Worm (Caenorhabditis elegans) whole organism, L1 larva: ENCODE measurements around the gene C34E10.9.
A peak's percentile ranks its signal among the peaks of the same experiment; 100 is the strongest.

Experiments used
- C04F5.9 ChIP-seq: sonication (generic microtip); optimal IDR thresholded peaks from 2 replicates; lab custom pipeline; 2016; ENCODE audit warnings: missing genetic modification characterization, missing compliant biosample characterization
- C16A3.4 ChIP-seq: fragments of 150-350 bp; optimal IDR thresholded peaks from 2 replicates; lab custom pipeline; 2014; ENCODE audit warnings: missing biosample characterization, missing genetic modification characterization
- C34B4.2 ChIP-seq: sonication (generic microtip); optimal IDR thresholded peaks from 2 replicates; lab custom pipeline; 2017; ENCODE audit warnings: mild to moderate bottlenecking, missing genetic modification characterization, missing compliant biosample characterization
- F16B12.6 ChIP-seq: fragments of 150-350 bp; optimal IDR thresholded peaks from 2 replicates; lab custom pipeline; 2014; ENCODE audit warnings: missing biosample characterization, missing genetic modification characterization
- Y116A8C.19 ChIP-seq: sonication (generic microtip); optimal IDR thresholded peaks from 2 replicates; lab custom pipeline; 2016; ENCODE audit warnings: missing compliant biosample characterization, missing genetic modification characterization, borderline replicate concordance
- aha-1 ChIP-seq: fragments of 150-350 bp; optimal IDR thresholded peaks from 2 replicates; lab custom pipeline; 2014; ENCODE audit warnings: missing biosample characterization, missing genetic modification characterization
- blmp-1 ChIP-seq: fragments of 150-350 bp; optimal IDR thresholded peaks from 2 replicates; lab custom pipeline; 2014; ENCODE audit warnings: missing biosample characterization, missing genetic modification characterization
- ceh-8 ChIP-seq: fragments of 200-800 bp; sonication (Bioruptor generic); optimal IDR thresholded peaks from 2 replicates; lab custom pipeline; 2018; ENCODE audit warnings: mild to moderate bottlenecking, missing genetic modification characterization, moderate library complexity, missing compliant biosample characterization
- ceh-82 ChIP-seq, 3 experiments: fragments of 150-350 bp in 1 of 3; sonication (generic microtip) in 2 of 3; optimal IDR thresholded peaks; 2 replicates each; lab custom pipeline; 2014 to 2017; ENCODE audit warnings: missing biosample characterization in 3 of 3, missing genetic modification characterization in 3 of 3
- ceh-88 ChIP-seq: fragments of 200-800 bp; sonication (Bioruptor generic); IDR thresholded peaks from 2 replicates; pipeline ENCODE4 v1.3.6; 2022; ENCODE audit warnings: missing genetic modification characterization, missing compliant biosample characterization
- ces-1 ChIP-seq: fragments of 150-350 bp; optimal IDR thresholded peaks from 2 replicates; lab custom pipeline; 2014; ENCODE audit warnings: missing biosample characterization, missing genetic modification reagents, missing genetic modification characterization
- dpl-1 ChIP-seq, 3 experiments: fragments of 150-350 bp in 2 of 3; sonication (generic microtip) in 1 of 3; optimal IDR thresholded peaks; 2 replicates each; lab custom pipeline; 2014 to 2017; ENCODE audit warnings: missing biosample characterization in 3 of 3, missing genetic modification characterization in 3 of 3, missing genetic modification reagents in 3 of 3
- dsc-1 ChIP-seq: sonication (generic microtip); optimal IDR thresholded peaks from 2 replicates; lab custom pipeline; 2016; ENCODE audit warnings: mild to moderate bottlenecking, missing genetic modification characterization, missing compliant biosample characterization
- efl-3 ChIP-seq: fragments of 200-800 bp; sonication (Bioruptor generic); optimal IDR thresholded peaks from 2 replicates; lab custom pipeline; 2018; ENCODE audit warnings: mild to moderate bottlenecking, missing genetic modification characterization, missing compliant biosample characterization
- egl-13 ChIP-seq: sonication (generic microtip); optimal IDR thresholded peaks from 2 replicates; lab custom pipeline; 2016; ENCODE audit warnings: missing genotype, missing genetic modification reagents, missing genetic modification characterization, missing compliant biosample characterization
- elt-2 ChIP-seq: sonication (generic microtip); optimal IDR thresholded peaks from 2 replicates; lab custom pipeline; 2016; ENCODE audit warnings: missing genetic modification characterization, mild to moderate bottlenecking, inconsistent platforms, missing compliant biosample characterization, missing genetic modification reagents
- ets-5 ChIP-seq: fragments of 200-800 bp; sonication (Bioruptor generic); IDR thresholded peaks from 2 replicates; pipeline ENCODE4 v1.3.6; 2022; ENCODE audit warnings: missing genetic modification characterization, missing compliant biosample characterization
- fkh-10 ChIP-seq: sonication (generic microtip); optimal IDR thresholded peaks from 2 replicates; lab custom pipeline; 2017; ENCODE audit warnings: missing biosample characterization, missing genetic modification reagents, missing genetic modification characterization
- fkh-4 ChIP-seq: sonication (generic microtip); optimal IDR thresholded peaks from 2 replicates; lab custom pipeline; 2016; ENCODE audit warnings: missing compliant biosample characterization, missing genetic modification characterization, borderline replicate concordance
- fkh-8 ChIP-seq: sonication (generic microtip); optimal IDR thresholded peaks from 2 replicates; lab custom pipeline; 2016; ENCODE audit warnings: mild to moderate bottlenecking, missing genetic modification characterization, missing compliant biosample characterization
- hlh-17 ChIP-seq: fragments of 200-800 bp; sonication (Bioruptor generic); optimal IDR thresholded peaks from 2 replicates; lab custom pipeline; 2018; ENCODE audit warnings: missing genetic modification characterization, mild to moderate bottlenecking, missing compliant biosample characterization, moderate library complexity, borderline replicate concordance
- hpl-2 ChIP-seq: fragments of 150-350 bp; optimal IDR thresholded peaks from 2 replicates; lab custom pipeline; 2014; ENCODE audit warnings: missing biosample characterization, missing genetic modification reagents, missing genetic modification characterization
- jun-1 ChIP-seq: fragments of 150-350 bp; optimal IDR thresholded peaks from 2 replicates; lab custom pipeline; 2014; ENCODE audit warnings: missing biosample characterization, missing genetic modification reagents, missing genetic modification characterization
- lin-13 ChIP-seq: fragments of 150-350 bp; optimal IDR thresholded peaks from 2 replicates; lab custom pipeline; 2014; ENCODE audit warnings: missing biosample characterization, missing genetic modification reagents, missing genetic modification characterization
- lin-15B ChIP-seq: fragments of 150-350 bp; sonication (generic microtip); optimal IDR thresholded peaks from 3 replicates; lab custom pipeline; 2014; ENCODE audit warnings: missing biosample characterization, missing genetic modification characterization
- lin-35 ChIP-seq, 2 experiments: fragments of 150-350 bp; optimal IDR thresholded peaks; 2 replicates each; lab custom pipeline; 2014; ENCODE audit warnings: missing biosample characterization in 2 of 2, missing genetic modification characterization in 2 of 2, missing genetic modification reagents in 2 of 2
- lin-39 ChIP-seq: fragments of 150-350 bp; optimal IDR thresholded peaks from 2 replicates; lab custom pipeline; 2014; ENCODE audit warnings: missing biosample characterization, missing genetic modification reagents, missing genetic modification characterization
- lsy-2 ChIP-seq, 2 experiments: fragments of 150-350 bp; optimal IDR thresholded peaks; 2 replicates each; lab custom pipeline; 2014; ENCODE audit warnings: missing biosample characterization in 2 of 2, missing genetic modification characterization in 2 of 2
- mab-9 ChIP-seq: fragments of 200-800 bp; sonication (Bioruptor generic); IDR thresholded peaks from 2 replicates; pipeline ENCODE4 v1.3.6; 2022; ENCODE audit warnings: missing genetic modification reagents, missing genetic modification characterization, missing compliant biosample characterization
- mdl-1 ChIP-seq, 2 experiments: fragments of 150-350 bp; optimal IDR thresholded peaks; 2 replicates each; lab custom pipeline; 2014 to 2017; ENCODE audit warnings: missing biosample characterization in 2 of 2, missing genetic modification characterization in 2 of 2, inconsistent platforms in 1 of 2
- mef-2 ChIP-seq: fragments of 150-350 bp; optimal IDR thresholded peaks from 2 replicates; lab custom pipeline; 2014; ENCODE audit warnings: missing biosample characterization, missing genetic modification characterization
- mep-1 ChIP-seq: fragments of 150-350 bp; optimal IDR thresholded peaks from 2 replicates; lab custom pipeline; 2014; ENCODE audit warnings: missing biosample characterization, missing genetic modification characterization
- nhr-12 ChIP-seq: sonication (generic microtip); optimal IDR thresholded peaks from 2 replicates; lab custom pipeline; 2017; ENCODE audit warnings: missing biosample characterization, missing genetic modification characterization
- nhr-19 ChIP-seq: fragments of 200-800 bp; sonication (Bioruptor generic); conservative IDR thresholded peaks from 2 replicates; pipeline ENCODE4 v1.3.6; 2022; ENCODE audit warnings: missing genetic modification characterization, missing compliant biosample characterization
- nhr-20 ChIP-seq: sonication (generic microtip); optimal IDR thresholded peaks from 2 replicates; lab custom pipeline; 2016; ENCODE audit warnings: mild to moderate bottlenecking, missing genetic modification characterization, missing compliant biosample characterization
- nhr-237 ChIP-seq: fragments of 150-350 bp; optimal IDR thresholded peaks from 2 replicates; lab custom pipeline; 2014; ENCODE audit warnings: missing biosample characterization, missing genetic modification characterization
- nhr-47 ChIP-seq: sonication (generic microtip); optimal IDR thresholded peaks from 2 replicates; lab custom pipeline; 2016; ENCODE audit warnings: mild to moderate bottlenecking, missing genetic modification characterization, moderate library complexity, missing compliant biosample characterization
- nhr-77 ChIP-seq: fragments of 150-350 bp; optimal IDR thresholded peaks from 2 replicates; lab custom pipeline; 2014; ENCODE audit warnings: missing biosample characterization, missing genetic modification characterization
- nhr-85 ChIP-seq: sonication (generic microtip); peaks from one replicate; lab custom pipeline; 2016; ENCODE audit warnings: missing genetic modification characterization, inconsistent platforms, missing compliant biosample characterization
- nhr-90 ChIP-seq: sonication (generic microtip); optimal IDR thresholded peaks from 2 replicates; lab custom pipeline; 2016; ENCODE audit warnings: mild to moderate bottlenecking, missing genetic modification characterization, missing compliant biosample characterization; ENCODE audit not compliant: poor library complexity
- pqm-1 ChIP-seq: sonication (generic microtip); optimal IDR thresholded peaks from 3 replicates; lab custom pipeline; 2017; ENCODE audit warnings: missing biosample characterization, missing genetic modification characterization
- skn-1 ChIP-seq: fragments of 150-350 bp; optimal IDR thresholded peaks from 2 replicates; lab custom pipeline; 2014; ENCODE audit warnings: missing biosample characterization, missing genetic modification characterization
- snpc-4 ChIP-seq: fragments of 150-350 bp; optimal IDR thresholded peaks from 2 replicates; lab custom pipeline; 2014; ENCODE audit warnings: missing biosample characterization, missing genetic modification characterization
- swsn-7 ChIP-seq: sonication (generic microtip); optimal IDR thresholded peaks from 2 replicates; lab custom pipeline; 2016; ENCODE audit warnings: missing genetic modification characterization, missing compliant biosample characterization
- tbx-2 ChIP-seq: sonication (generic microtip); optimal IDR thresholded peaks from 2 replicates; lab custom pipeline; 2016; ENCODE audit warnings: missing genetic modification characterization, missing compliant biosample characterization
- unc-62 ChIP-seq: fragments of 150-350 bp; optimal IDR thresholded peaks from 2 replicates; lab custom pipeline; 2014; ENCODE audit warnings: missing biosample characterization, missing genetic modification reagents, missing genetic modification characterization
- unc-98 ChIP-seq: fragments of 200-800 bp; sonication (Bioruptor generic); IDR thresholded peaks from 2 replicates; pipeline ENCODE4 v1.3.6; 2022; ENCODE audit warnings: missing genetic modification characterization, missing compliant biosample characterization
- vab-15 ChIP-seq: sonication (generic microtip); optimal IDR thresholded peaks from 2 replicates; lab custom pipeline; 2017; ENCODE audit warnings: missing genotype, mild to moderate bottlenecking, missing genetic modification characterization, missing compliant biosample characterization
- xbp-1 ChIP-seq: sonication (generic microtip); optimal IDR thresholded peaks from 2 replicates; lab custom pipeline; 2016; ENCODE audit warnings: missing genetic modification characterization, missing compliant biosample characterization
- zip-4 ChIP-seq: fragments of 200-800 bp; sonication (Bioruptor generic); optimal IDR thresholded peaks from 2 replicates; lab custom pipeline; 2018; ENCODE audit warnings: mild to moderate bottlenecking, missing genetic modification characterization, moderate library complexity, missing compliant biosample characterization

C34E10.9 gene

ce11 chrIII:5308278-5308677 is 45.1 kb upstream of the C34E10.9 start, which contains the start of gene mog-3 (continued):
- TF ChIP-seq nhr-47 (tag; lab: Kevin White, UChicago) (peak; percentile 83), lin-13 (GFP tag; lab: Kevin White, UChicago) (peak; percentile 29), pqm-1 (tag; lab: Kevin White, UChicago) (no peak), unc-98 (GFP tag; lab: Robert Waterston, UW) (peak; percentile 66; the same call in 1 of the 2 replicates), C04F5.9 (tag; lab: Kevin White, UChicago) (peak; percentile 66), egl-13 (tag; lab: Kevin White, UChicago) (peak; percentile 74), lin-39 (tag; lab: Kevin White, UChicago) (peak; percentile 27), mep-1 (tag; lab: Kevin White, UChicago) (peak; percentile 74), fkh-10 (GFP tag; lab: Kevin White, UChicago) (no peak), xbp-1 (peak; percentile 69), elt-2 (tag; lab: Kevin White, UChicago) (peak; percentile 17), dsc-1 (peak; percentile 71), tbx-2 (tag; lab: Kevin White, UChicago) (peak; percentile 84), blmp-1 (tag; lab: Kevin White, UChicago) (peak; percentile 47), hlh-17 (GFP tag; lab: Kevin White, UChicago) (no peak), unc-62 (no peak), swsn-7 (peak; percentile 65), fkh-4 (tag; lab: Kevin White, UChicago) (peak; percentile 82), dpl-1 (GFP tag; optimal IDR thresholded peaks at IDR 0.05; lab: Kevin White, UChicago) (peak; percentile 88 to 93 (median 93)), C16A3.4 (tag; lab: Kevin White, UChicago) (peak; percentile 40), nhr-20 (tag; lab: Kevin White, UChicago) (peak; percentile 69), nhr-19 (GFP tag; lab: Robert Waterston, UW) (peak; percentile 69), nhr-90 (tag; lab: Kevin White, UChicago) (peak; percentile 81), ces-1 (GFP tag; lab: Kevin White, UChicago) (no peak), nhr-12 (tag; lab: Kevin White, UChicago) (no peak), nhr-85 (tag; lab: Kevin White, UChicago) (peak; percentile 85)

ce11 chrIII:5305725-5306124 is 42.5 kb upstream of the C34E10.9 start:
- TF ChIP-seq hpl-2 (no peak), egl-13 (tag; lab: Kevin White, UChicago) (peak; percentile 19), mab-9 (GFP tag; lab: Robert Waterston, UW) (0 out of 2 replicates have a peak, but pooled peaks have one; percentile 44), nhr-237 (no peak), mdl-1 (tag; optimal IDR thresholded peaks at IDR 0.05; lab: Kevin White, UChicago) (peak in 1 of 2 experiments; percentile 45), efl-3 (GFP tag; lab: Kevin White, UChicago) (no peak), fkh-10 (GFP tag; lab: Kevin White, UChicago) (no peak), snpc-4 (tag; lab: Kevin White, UChicago) (no peak), ets-5 (GFP tag; lab: Robert Waterston, UW) (no peak), mep-1 (tag; lab: Kevin White, UChicago) (peak; percentile 58), ceh-88 (GFP tag; lab: Robert Waterston, UW) (no peak), Y116A8C.19 (no peak), xbp-1 (peak; percentile 56), lsy-2 (tag; optimal IDR thresholded peaks at IDR 0.05; lab: Kevin White, UChicago) (peak; percentile 35 to 69), skn-1 (tag; lab: Kevin White, UChicago) (peak; percentile 31), nhr-77 (tag; lab: Kevin White, UChicago) (peak; percentile 37), F16B12.6 (tag; lab: Kevin White, UChicago) (peak; percentile 22), lin-35 (GFP tag; optimal IDR thresholded peaks at IDR 0.05; lab: Kevin White, UChicago) (peak; percentile 67 to 71), ceh-82 (tag; optimal IDR thresholded peaks at IDR 0.05; lab: Kevin White, UChicago) (peak; percentile 40 to 63 (median 62)), swsn-7 (peak; percentile 66), lin-13 (GFP tag; lab: Kevin White, UChicago) (peak; percentile 6), nhr-12 (tag; lab: Kevin White, UChicago) (no peak), aha-1 (no peak), fkh-8 (peak; percentile 39), mef-2 (tag; lab: Kevin White, UChicago) (no peak), jun-1 (no peak), nhr-90 (tag; lab: Kevin White, UChicago) (peak; percentile 67), ceh-8 (no peak), hlh-17 (GFP tag; lab: Kevin White, UChicago) (no peak), lin-15B (tag; lab: Kevin White, UChicago) (no peak), C34B4.2 (no peak), vab-15 (tag; lab: Kevin White, UChicago) (no peak), zip-4 (GFP tag; lab: Kevin White, UChicago) (peak; percentile 21), C16A3.4 (tag; lab: Kevin White, UChicago) (peak; percentile 57)
